Worm (Caenorhabditis elegans): ENCODE results near the gene set-2.

Gene set-2

DNA sequence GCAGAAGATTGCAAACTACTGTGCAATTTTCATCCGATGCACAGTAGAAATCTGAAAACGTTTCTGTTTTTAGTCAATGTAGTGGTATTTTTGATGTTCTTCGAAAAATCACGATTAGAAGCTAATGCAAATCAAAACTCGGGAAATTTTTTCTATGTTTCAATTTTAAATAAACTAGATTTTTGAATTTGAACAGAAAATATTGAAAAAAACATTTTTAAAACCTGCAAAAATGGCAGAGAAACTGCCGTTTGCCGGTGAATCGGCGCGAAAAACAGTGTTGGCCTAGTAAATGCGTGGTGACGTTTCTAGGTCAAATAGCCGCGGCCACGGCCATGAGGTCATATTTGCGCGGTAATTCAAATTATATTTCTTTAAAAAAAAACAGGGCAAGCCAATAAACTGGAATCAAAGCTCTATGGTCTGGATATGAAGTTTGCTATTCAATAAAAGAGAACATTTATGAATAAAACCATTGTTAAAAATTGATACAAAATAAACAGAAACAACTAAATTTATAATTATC is at the start of gene set-2:
Gene set-2 (minus strand): TSS at position 51 of the 526 bp plus-strand sequence.
- TF ChIP-seq tbx-37 (GFP tag; conservative IDR thresholded peaks at IDR 0.05) (peak; percentile 86), tbx-11 (GFP tag; IDR thresholded peaks at IDR 0.05) (no peak), flt-1 (GFP tag; IDR thresholded peaks at IDR 0.05) (0 out of 2 replicates have a peak, but pooled peaks have one; percentile 10), pes-1 (GFP tag; IDR thresholded peaks at IDR 0.05) (peak; percentile 63; the same call in 1 of the 2 replicates), F13C5.2 (tag; optimal IDR thresholded peaks at IDR 0.05) (peak; percentile 32)

DNA sequence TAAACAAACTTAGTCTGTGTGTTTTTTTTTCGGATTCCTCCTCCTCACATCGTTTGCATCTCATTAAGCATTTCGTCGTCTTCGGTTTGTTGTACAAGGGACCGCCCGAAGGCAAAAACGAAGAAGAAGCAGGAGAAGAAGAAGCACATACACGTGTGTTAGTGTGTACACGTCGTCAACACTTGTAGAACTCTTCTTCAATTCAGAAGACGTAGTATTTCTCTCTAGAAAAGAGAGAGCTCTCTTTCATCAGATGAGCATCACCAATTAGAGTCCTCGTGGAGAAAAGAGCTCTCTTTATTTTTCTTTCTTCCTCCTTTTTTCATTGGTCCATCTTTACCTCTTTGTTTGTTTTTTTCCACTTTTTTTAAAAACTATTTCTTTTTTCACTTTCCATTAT is 38.1 kb upstream of the set-2 start:
- TF ChIP-seq hmg-4 (GFP tag; optimal IDR thresholded peaks at IDR 0.05) (no peak), tbx-11 (GFP tag; IDR thresholded peaks at IDR 0.05) (no peak), B0310.2 (tag; optimal IDR thresholded peaks at IDR 0.05) (no peak), aly-1 (tag; optimal IDR thresholded peaks at IDR 0.05) (no peak), hmbx-1 (tag; optimal IDR thresholded peaks at IDR 0.05) (no peak), flt-1 (GFP tag; IDR thresholded peaks at IDR 0.05) (no peak), ama-1 (optimal IDR thresholded peaks at IDR 0.05) (no peak), pes-1 (GFP tag; IDR thresholded peaks at IDR 0.05) (no peak), hnd-1 (tag; optimal IDR thresholded peaks at IDR 0.05) (no peak), ceh-13 (GFP tag; optimal IDR thresholded peaks at IDR 0.05) (no peak), sea-1 (GFP tag; conservative IDR thresholded peaks at IDR 0.05) (no peak)

DNA sequence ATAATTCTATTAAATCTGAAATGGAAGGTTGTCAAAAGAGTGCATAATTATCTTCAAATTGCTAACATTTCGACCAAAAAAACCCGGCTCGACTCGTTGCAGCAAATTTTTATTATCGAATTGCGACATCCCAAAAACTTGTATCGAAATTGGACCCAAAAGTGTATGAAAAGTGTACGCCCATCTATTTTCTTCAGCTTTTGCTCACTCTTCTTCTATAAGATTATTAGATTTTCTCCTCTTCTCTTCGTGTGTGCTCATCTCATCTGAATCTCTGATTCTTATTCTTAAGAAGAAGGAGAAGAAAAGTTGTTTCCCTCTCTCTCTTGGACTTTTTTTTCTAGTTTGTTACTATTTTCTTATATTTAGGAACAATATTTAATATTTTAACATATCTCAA is 37.2 kb upstream of the set-2 start:
- no peak for TF ChIP-seq hmg-4 (GFP tag; optimal IDR thresholded peaks at IDR 0.05)
- TF ChIP-seq ceh-36 (tag; optimal IDR thresholded peaks at IDR 0.05), result no peak
- no peak for TF ChIP-seq tbx-37 (GFP tag; conservative IDR thresholded peaks at IDR 0.05)
- TF ChIP-seq tbx-11 (GFP tag; IDR thresholded peaks at IDR 0.05), result no peak
- no peak for TF ChIP-seq hmbx-1 (tag; optimal IDR thresholded peaks at IDR 0.05)
- no peak for TF ChIP-seq aly-1 (tag; optimal IDR thresholded peaks at IDR 0.05)
- TF ChIP-seq ceh-13 (GFP tag; optimal IDR thresholded peaks at IDR 0.05), result no peak
- no peak for TF ChIP-seq pes-1 (GFP tag; IDR thresholded peaks at IDR 0.05)
- no peak for TF ChIP-seq hnd-1 (tag; optimal IDR thresholded peaks at IDR 0.05)

- TF ChIP-seq aly-1 (tag; optimal IDR thresholded peaks at IDR 0.05), result no peak
- TF ChIP-seq ets-7 (tag; optimal IDR thresholded peaks at IDR 0.05), result no peak
- no peak for TF ChIP-seq tra-4 (tag; optimal IDR thresholded peaks at IDR 0.05)
- TF ChIP-seq flt-1 (GFP tag; IDR thresholded peaks at IDR 0.05), result no peak
These were observed 35.3 kb upstream of the set-2 start, which contains the start of gene nca-2 for ce11 chrIII:4965271-4965670. Gene nca-2, plus strand, starts transcription at chrIII:4965571.

- peak; percentile 91 for TF ChIP-seq F13C5.2 (tag; optimal IDR thresholded peaks at IDR 0.05)
- 0 out of 2 replicates have a peak, but pooled peaks have one; percentile 5 for TF ChIP-seq tbx-11 (GFP tag; IDR thresholded peaks at IDR 0.05)
- no peak for TF ChIP-seq hmg-4 (GFP tag; optimal IDR thresholded peaks at IDR 0.05)
- TF ChIP-seq ets-7 (tag; optimal IDR thresholded peaks at IDR 0.05), result peak; percentile 1
- TF ChIP-seq B0310.2 (tag; optimal IDR thresholded peaks at IDR 0.05), result no peak
- TF ChIP-seq sea-1 (GFP tag; conservative IDR thresholded peaks at IDR 0.05), result 0 out of 2 replicates have a peak, but pooled peaks have one; percentile 14
- peak; percentile 67 for TF ChIP-seq pes-1 (GFP tag; IDR thresholded peaks at IDR 0.05)
These were observed 32.9 kb upstream of the set-2 start, which contains the start of gene C27F2.9 for ce11 chrIII:4962886-4963285. Gene C27F2.9, minus strand, starts transcription at chrIII:4963044.

ce11 chrIII:4962393-4962792 is 32.4 kb upstream of the set-2 start, which contains the start of gene vps-22:
Gene vps-22, minus strand, starts transcription at chrIII:4962493.
- TF ChIP-seq ceh-13 (GFP tag; optimal IDR thresholded peaks at IDR 0.05), result no peak
- no peak for TF ChIP-seq scrt-1 (GFP tag; IDR thresholded peaks at IDR 0.05)
- no peak for TF ChIP-seq hmg-4 (GFP tag; optimal IDR thresholded peaks at IDR 0.05)
- no peak for TF ChIP-seq ceh-36 (tag; optimal IDR thresholded peaks at IDR 0.05)
- TF ChIP-seq hmbx-1 (tag; optimal IDR thresholded peaks at IDR 0.05), result no peak
- TF ChIP-seq pes-1 (GFP tag; IDR thresholded peaks at IDR 0.05), result no peak
- TF ChIP-seq B0310.2 (tag; optimal IDR thresholded peaks at IDR 0.05), result no peak
- TF ChIP-seq tra-4 (tag; optimal IDR thresholded peaks at IDR 0.05), result no peak
- no peak for TF ChIP-seq tbx-37 (GFP tag; conservative IDR thresholded peaks at IDR 0.05)
- no peak for TF ChIP-seq flt-1 (GFP tag; IDR thresholded peaks at IDR 0.05)
- TF ChIP-seq ets-7 (tag; optimal IDR thresholded peaks at IDR 0.05), result no peak
- TF ChIP-seq ama-1 (optimal IDR thresholded peaks at IDR 0.05), result no peak
- no peak for TF ChIP-seq tbx-11 (GFP tag; IDR thresholded peaks at IDR 0.05)
- TF ChIP-seq hnd-1 (tag; optimal IDR thresholded peaks at IDR 0.05), result no peak
- TF ChIP-seq sea-1 (GFP tag; conservative IDR thresholded peaks at IDR 0.05), result no peak
- no peak for TF ChIP-seq aly-1 (tag; optimal IDR thresholded peaks at IDR 0.05)
- no peak for TF ChIP-seq F13C5.2 (tag; optimal IDR thresholded peaks at IDR 0.05)

DNA sequence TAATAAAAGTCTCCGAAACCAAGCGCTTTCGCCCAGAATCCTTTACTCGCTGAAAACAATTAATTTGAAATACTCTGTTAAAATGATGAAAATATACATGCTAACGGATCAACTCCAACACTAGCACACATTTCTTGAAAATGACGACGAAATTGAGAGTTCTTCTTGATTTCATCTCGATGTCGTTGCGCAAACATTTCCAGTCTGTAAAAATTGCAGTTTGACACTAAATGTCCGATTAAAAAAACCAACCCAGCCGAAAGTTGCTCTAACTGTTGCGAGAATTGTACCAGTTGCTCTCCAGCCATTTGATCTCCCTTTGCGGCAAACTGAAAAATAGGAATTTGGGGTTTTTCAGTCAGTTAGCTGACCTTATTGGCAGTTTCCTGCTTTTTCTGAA is 31.3 kb upstream of the set-2 start:
- no peak for TF ChIP-seq flt-1 (GFP tag; IDR thresholded peaks at IDR 0.05)
- no peak for TF ChIP-seq tra-4 (tag; optimal IDR thresholded peaks at IDR 0.05)
- TF ChIP-seq sea-1 (GFP tag; conservative IDR thresholded peaks at IDR 0.05), result no peak
- no peak for TF ChIP-seq F13C5.2 (tag; optimal IDR thresholded peaks at IDR 0.05)
- no peak for TF ChIP-seq scrt-1 (GFP tag; IDR thresholded peaks at IDR 0.05)
- TF ChIP-seq tbx-11 (GFP tag; IDR thresholded peaks at IDR 0.05), result no peak
- no peak for TF ChIP-seq tbx-37 (GFP tag; conservative IDR thresholded peaks at IDR 0.05)

ce11 chrIII:4960204-4960603 is 30.2 kb upstream of the set-2 start, which contains the start of gene C27F2.4:
Gene C27F2.4, minus strand, starts transcription at chrIII:4960304.
- no peak for TF ChIP-seq F13C5.2 (tag; optimal IDR thresholded peaks at IDR 0.05)
- TF ChIP-seq flt-1 (GFP tag; IDR thresholded peaks at IDR 0.05), result no peak
- no peak for TF ChIP-seq tra-4 (tag; optimal IDR thresholded peaks at IDR 0.05)
- TF ChIP-seq B0310.2 (tag; optimal IDR thresholded peaks at IDR 0.05), result no peak
- no peak for TF ChIP-seq hnd-1 (tag; optimal IDR thresholded peaks at IDR 0.05)
